Worm (Caenorhabditis elegans) whole organism, late embryonic: Measurements from ENCODE around the gene dsl-5.

Experiments
- ama-1 ChIP-seq: fragments of 150-350 bp; optimal IDR thresholded peaks from 2 replicates; lab custom pipeline; 2014
- ceh-30 ChIP-seq: fragments of 150-350 bp; optimal IDR thresholded peaks from 2 replicates; lab custom pipeline; 2014; ENCODE audit warnings: missing biosample characterization, missing genetic modification characterization
- dmd-4 ChIP-seq: sonication (generic microtip); optimal IDR thresholded peaks from 2 replicates; lab custom pipeline; 2016; ENCODE audit warnings: borderline replicate concordance, missing genetic modification characterization, missing compliant biosample characterization
- dve-1 ChIP-seq: sonication (generic microtip); optimal IDR thresholded peaks from 2 replicates; lab custom pipeline; 2017; ENCODE audit warnings: antibody characterized with exemption, mild to moderate bottlenecking, missing genetic modification characterization, missing compliant biosample characterization
- hlh-13 ChIP-seq: fragments of 200-800 bp; sonication (Bioruptor generic); optimal IDR thresholded peaks from 2 replicates; lab custom pipeline; 2018; ENCODE audit warnings: mild to moderate bottlenecking, missing genetic modification characterization, missing compliant biosample characterization
- hlh-6 ChIP-seq: sonication (generic microtip); optimal IDR thresholded peaks from 2 replicates; lab custom pipeline; 2016; ENCODE audit warnings: missing genotype, missing genetic modification characterization, missing compliant biosample characterization
- lim-6 ChIP-seq: sonication (generic microtip); optimal IDR thresholded peaks from 2 replicates; lab custom pipeline; 2016; ENCODE audit warnings: missing genetic modification characterization, missing compliant biosample characterization
- nhr-11 ChIP-seq: fragments of 150-350 bp; optimal IDR thresholded peaks from 2 replicates; lab custom pipeline; 2014; ENCODE audit warnings: missing biosample characterization, missing genetic modification characterization
- pqm-1 ChIP-seq: sonication (generic microtip); optimal IDR thresholded peaks from 2 replicates; lab custom pipeline; 2016; ENCODE audit warnings: missing genetic modification characterization, missing compliant biosample characterization

DNA sequence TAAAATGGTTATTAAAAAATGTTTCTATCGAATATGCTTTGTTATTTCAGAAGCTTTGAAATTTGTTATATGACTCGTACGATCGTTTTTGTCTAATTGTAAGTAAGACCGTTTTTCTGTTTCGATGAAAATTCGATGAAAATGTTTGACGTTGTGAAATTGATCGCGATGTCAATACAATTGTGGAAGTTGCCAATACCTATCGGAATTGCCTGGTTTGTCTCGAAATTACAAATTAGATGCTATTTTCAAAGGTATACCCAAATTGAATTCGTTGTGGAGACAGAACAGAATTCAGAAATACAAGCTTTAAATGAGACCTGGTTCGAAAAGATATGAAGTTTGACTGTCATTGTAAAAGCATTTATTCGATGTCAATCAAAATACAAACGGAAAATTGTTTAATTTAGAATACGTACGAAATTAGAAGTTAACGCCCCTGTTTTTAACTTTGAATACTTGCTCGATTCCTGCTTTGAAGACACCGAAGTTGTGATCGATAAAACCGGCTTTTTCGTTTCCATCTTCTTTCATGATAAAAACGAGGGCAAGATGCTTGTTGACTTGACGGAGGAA lies 17.5 kb downstream of the dsl-5 start:
- no peak for TF ChIP-seq hlh-13 (GFP tag; lab: Kevin White, UChicago)
- TF ChIP-seq lim-6 = no peak
- TF ChIP-seq nhr-11 = no peak
- TF ChIP-seq dve-1 = no peak
- no peak for TF ChIP-seq hlh-6
- no peak for TF ChIP-seq dmd-4 (tag; lab: Kevin White, UChicago)
- TF ChIP-seq ceh-30 (tag; lab: Kevin White, UChicago) = no peak
- no peak for TF ChIP-seq pqm-1 (tag; lab: Kevin White, UChicago)
- no peak for TF ChIP-seq ama-1 (lab: Kevin White, UChicago)
